Worm (Caenorhabditis elegans): ENCODE results near the gene gldi-4.

DNA sequence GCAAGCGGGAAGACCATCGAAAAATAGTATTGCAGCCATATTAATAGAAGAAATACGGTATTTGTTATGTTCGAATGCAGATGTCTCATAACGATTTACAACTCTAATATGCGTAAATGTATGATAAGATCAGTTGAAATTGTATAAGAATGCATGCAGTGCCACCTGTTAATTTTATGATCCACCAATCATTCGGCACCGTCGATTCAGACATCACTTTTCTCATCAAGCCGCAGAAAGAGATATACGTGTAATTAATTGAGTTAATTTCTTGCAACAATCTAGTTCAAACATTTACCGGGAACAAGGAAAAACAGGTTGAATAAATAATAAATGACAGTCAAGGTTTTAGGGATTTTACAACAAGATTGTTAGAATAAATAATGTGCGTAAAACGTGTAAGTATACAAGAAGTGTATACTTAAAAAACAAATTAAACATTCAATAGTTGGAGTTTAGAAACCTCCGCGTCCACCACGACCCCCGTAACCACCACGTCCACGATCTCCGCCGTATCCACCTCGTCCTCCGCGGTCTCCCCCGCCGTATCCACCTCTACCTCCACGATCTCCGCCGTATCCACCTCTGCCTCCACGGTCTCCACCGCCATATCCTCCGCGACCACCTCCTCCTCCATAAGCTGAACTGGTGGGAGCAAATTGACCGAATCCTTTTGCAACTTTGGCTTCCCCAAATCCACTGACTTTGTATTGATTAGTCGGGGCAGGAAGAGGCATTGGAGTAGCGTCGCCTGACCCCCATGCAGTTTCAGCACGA lies 43.1 kb upstream of the gldi-4 start:
- TF ChIP-seq ceh-9 (tag; optimal IDR thresholded peaks at IDR 0.05) (no peak), zip-5 (tag; optimal IDR thresholded peaks at IDR 0.05) (no peak), pha-4 (tag; optimal IDR thresholded peaks at IDR 0.05) (no peak), che-1 (tag; optimal IDR thresholded peaks at IDR 0.05) (no peak), ceh-18 (tag; optimal IDR thresholded peaks at IDR 0.05) (no peak), ama-1 (optimal IDR thresholded peaks at IDR 0.05) (no peak), ref-2 (tag; optimal IDR thresholded peaks at IDR 0.05) (no peak), dmd-4 (tag; optimal IDR thresholded peaks at IDR 0.05; ENCODE audit: borderline replicate concordance) (no peak), ceh-31 (tag; optimal IDR thresholded peaks at IDR 0.05) (no peak), tbx-2 (tag; optimal IDR thresholded peaks at IDR 0.05) (no peak), ets-4 (tag; optimal IDR thresholded peaks at IDR 0.05) (no peak), nhr-11 (tag; optimal IDR thresholded peaks at IDR 0.05) (no peak)
